Fruit fly (Drosophila melanogaster): ENCODE results near the gene CG42371.

Gene CG42371

DNA sequence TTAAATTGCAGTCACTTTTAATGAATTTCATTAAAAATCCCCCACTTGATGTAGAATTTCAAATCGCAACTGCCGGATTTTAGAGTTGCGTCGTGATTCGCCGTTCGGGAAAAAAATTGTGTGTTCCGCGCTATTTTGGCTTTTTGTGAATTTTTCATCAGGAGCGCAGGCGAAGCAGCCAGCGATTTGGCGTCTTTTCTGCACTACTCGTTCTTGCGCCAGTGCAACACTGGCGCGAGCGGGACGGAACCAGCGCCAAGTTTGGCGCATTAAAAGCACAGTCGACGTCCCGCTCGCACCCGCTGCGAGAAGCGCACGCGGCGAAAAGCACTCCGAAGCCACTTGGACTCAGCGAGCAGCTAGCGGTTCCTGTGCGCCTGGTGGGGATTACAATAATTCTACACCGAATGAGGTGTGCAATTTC, 23.7 kb downstream of the CG42371 start (continued):
- TF ChIP-seq CG16813 (GFP tag; IDR thresholded peaks at IDR 0.05; ENCODE audit: partially characterized antibody) (no peak), ATbp (GFP tag; optimal IDR thresholded peaks at IDR 0.05) (no peak), cg (GFP tag; optimal IDR thresholded peaks at IDR 0.05) (peak; percentile 38), toy (GFP tag; IDR thresholded peaks at IDR 0.05) (no peak), CG13624 (GFP tag; optimal IDR thresholded peaks at IDR 0.05) (peak; percentile 75), Mad (GFP tag; optimal IDR thresholded peaks at IDR 0.05) (peak; percentile 30), CG4617 (GFP tag; optimal IDR thresholded peaks at IDR 0.05; ENCODE audit: borderline replicate concordance) (no peak), CG13894 (tag; optimal IDR thresholded peaks at IDR 0.05) (peak; percentile 92), CG18476 (GFP tag; optimal IDR thresholded peaks at IDR 0.05) (no peak), CG8944 (GFP tag; optimal IDR thresholded peaks at IDR 0.05) (no peak), Hand (GFP tag; optimal IDR thresholded peaks at IDR 0.05) (no peak), CG3838 (GFP tag; optimal IDR thresholded peaks at IDR 0.05) (no peak), CG12104 (GFP tag; optimal IDR thresholded peaks at IDR 0.05) (peak; percentile 6), Sin3A (optimal IDR thresholded peaks at IDR 0.05) (peak; percentile 3), slou (GFP tag; optimal IDR thresholded peaks at IDR 0.05) (no peak), Hr51 (GFP tag; optimal IDR thresholded peaks at IDR 0.05) (peak in 1 of 2 experiments; percentile 45), ftz-f1 (GFP tag; optimal IDR thresholded peaks at IDR 0.05) (peak; percentile 95), MESR4 (GFP tag; optimal IDR thresholded peaks at IDR 0.05) (peak; percentile 6), CG15073 (GFP tag; optimal IDR thresholded peaks at IDR 0.05) (no peak), en (GFP tag; optimal IDR thresholded peaks at IDR 0.05) (no peak), Aef1 (GFP tag; IDR thresholded peaks at IDR 0.05) (no peak), Sox102F (GFP tag; optimal IDR thresholded peaks at IDR 0.05) (no peak), zen2 (GFP tag; IDR thresholded peaks at IDR 0.05; ENCODE audit: partially characterized antibody) (no peak), sisA (GFP tag; IDR thresholded peaks at IDR 0.05) (no peak), onecut (GFP tag; IDR thresholded peaks at IDR 0.05) (peak; percentile 53), fd102C (GFP tag; optimal IDR thresholded peaks at IDR 0.05) (no peak), CG12236 (GFP tag; optimal IDR thresholded peaks at IDR 0.05) (no peak), Blimp-1 (GFP tag; optimal IDR thresholded peaks at IDR 0.05) (no peak), dan (GFP tag; IDR thresholded peaks at IDR 0.05) (no peak), nom (GFP tag; optimal IDR thresholded peaks at IDR 0.05) (peak; percentile 66), Dip3 (GFP tag; optimal IDR thresholded peaks at IDR 0.05) (no peak), CG3163 (GFP tag; optimal IDR thresholded peaks at IDR 0.05) (peak; percentile 35), Abd-B (GFP tag; optimal IDR thresholded peaks at IDR 0.05) (peak; percentile 47), CG1233 (GFP tag; optimal IDR thresholded peaks at IDR 0.05) (peak; percentile 28), CG13775 (GFP tag; optimal IDR thresholded peaks at IDR 0.05) (no peak), ase (GFP tag; IDR thresholded peaks at IDR 0.05) (no peak), ac (GFP tag; optimal IDR thresholded peaks at IDR 0.05) (no peak), CG3726 (GFP tag; IDR thresholded peaks at IDR 0.05) (no peak), danr (GFP tag; IDR thresholded peaks at IDR 0.05) (no peak), CG31441 (GFP tag; IDR thresholded peaks at IDR 0.05) (no peak), Ssrp (tag; optimal IDR thresholded peaks at IDR 0.05) (no peak), fu2 (GFP tag; optimal IDR thresholded peaks at IDR 0.05) (no peak), da (GFP tag; optimal IDR thresholded peaks at IDR 0.05) (no peak), Elba2 (GFP tag; optimal IDR thresholded peaks at IDR 0.05) (no peak), scrt (GFP tag; optimal IDR thresholded peaks at IDR 0.05) (peak; percentile 37), so (GFP tag; IDR thresholded peaks at IDR 0.05) (no peak), org-1 (GFP tag; optimal IDR thresholded peaks at IDR 0.05) (no peak), Nf-YA (GFP tag; IDR thresholded peaks at IDR 0.05) (no peak), CG32767 (GFP tag; IDR thresholded peaks at IDR 0.05) (no peak), Dip2 (GFP tag; IDR thresholded peaks at IDR 0.05) (no peak), CG7839 (tag; optimal IDR thresholded peaks at IDR 0.05) (peak; percentile 23), CG32532 (GFP tag; IDR thresholded peaks at IDR 0.05) (no peak)

Data from whole organism, embryonic.